Worm (Caenorhabditis elegans): Measurements from ENCODE around the gene str-13.

- TF ChIP-seq ZK337.2 (GFP tag; IDR thresholded peaks at IDR 0.05) = no peak
- TF ChIP-seq lin-1 (GFP tag; IDR thresholded peaks at IDR 0.05) = no peak
- no peak for TF ChIP-seq zag-1 (tag; optimal IDR thresholded peaks at IDR 0.05)
- TF ChIP-seq unc-39 (tag; optimal IDR thresholded peaks at IDR 0.05) = no peak
- no peak for TF ChIP-seq lsy-2 (tag; optimal IDR thresholded peaks at IDR 0.05)
- TF ChIP-seq madf-5 (GFP tag; IDR thresholded peaks at IDR 0.05) = no peak
- no peak for TF ChIP-seq nhr-76 (tag; optimal IDR thresholded peaks at IDR 0.05)
- no peak for TF ChIP-seq ztf-11 (tag; optimal IDR thresholded peaks at IDR 0.05)
- no peak for TF ChIP-seq unc-62 (GFP tag; optimal IDR thresholded peaks at IDR 0.05 in 1 of 2)
- TF ChIP-seq unc-62 (tag; optimal IDR thresholded peaks at IDR 0.05) = no peak
- TF ChIP-seq nhr-28 (tag; optimal IDR thresholded peaks at IDR 0.05) = no peak
These were observed at the start of gene str-13 for ce11 chrV:2727101-2727500.
